Worm (Caenorhabditis elegans): Measurements from ENCODE around the gene ehs-1.
A peak's percentile ranks its signal among the peaks of the same experiment; 100 is the strongest.

ce11 chrII:5772547-5773142 is 47.9 kb upstream of the ehs-1 start:
- TF ChIP-seq ama-1 (optimal IDR thresholded peaks at IDR 0.05) (no peak), aly-1 (tag; optimal IDR thresholded peaks at IDR 0.05) (no peak), B0310.2 (tag; optimal IDR thresholded peaks at IDR 0.05) (peak; percentile 47), F13C5.2 (tag; optimal IDR thresholded peaks at IDR 0.05) (peak; percentile 66), flt-1 (GFP tag; IDR thresholded peaks at IDR 0.05) (peak; percentile 56; the same call in 1 of the 2 replicates), hmbx-1 (tag; optimal IDR thresholded peaks at IDR 0.05) (no peak), tbx-37 (GFP tag; conservative IDR thresholded peaks at IDR 0.05) (peak; percentile 64), scrt-1 (GFP tag; IDR thresholded peaks at IDR 0.05) (peak; percentile 75), hnd-1 (tag; optimal IDR thresholded peaks at IDR 0.05) (peak; percentile 59), ceh-13 (GFP tag; optimal IDR thresholded peaks at IDR 0.05) (peak; percentile 38), ets-7 (tag; optimal IDR thresholded peaks at IDR 0.05) (no peak), ceh-36 (tag; optimal IDR thresholded peaks at IDR 0.05) (peak; percentile 89)

All from whole organism, early embryonic.